Worm (Caenorhabditis elegans) whole organism, L4/young adult: ENCODE data around the gene F35F10.1.

Experiments
- W03F9.2 ChIP-seq: fragments of 150-350 bp; optimal IDR thresholded peaks from 2 replicates; lab custom pipeline; 2014; ENCODE audit warnings: missing biosample characterization, missing genetic modification characterization
- dao-5 ChIP-seq: sonication (generic microtip); optimal IDR thresholded peaks from 2 replicates; lab custom pipeline; 2016; ENCODE audit warnings: missing genotype, missing genetic modification characterization, moderate library complexity, missing compliant biosample characterization

DNA sequence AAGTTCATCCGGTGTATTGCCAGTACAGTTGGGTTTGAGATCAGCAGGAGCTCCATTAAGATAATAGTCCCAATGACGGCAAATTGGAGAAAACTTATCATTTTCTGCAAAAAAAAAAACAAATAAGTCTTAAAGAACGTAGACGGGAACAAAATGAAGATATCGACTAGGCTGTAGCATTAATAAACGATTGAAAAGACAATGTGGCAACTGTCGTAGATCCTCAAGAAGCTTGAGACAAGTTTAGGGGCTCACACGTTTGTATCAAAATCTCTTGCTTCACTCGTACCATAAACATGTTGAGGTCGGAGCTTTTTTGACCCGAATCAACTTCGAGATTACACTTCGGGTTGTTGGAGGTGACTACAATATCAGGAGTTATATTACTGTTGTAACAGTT lies 3.9 kb downstream of the F35F10.1 start, which contains the start of gene F35F10.14:
- no peak for TF ChIP-seq W03F9.2 (tag; lab: Kevin White, UChicago)
- TF ChIP-seq dao-5 (tag; lab: Kevin White, UChicago), result no peak
